Worm (Caenorhabditis elegans): ENCODE results near the gene T28A11.22.

DNA sequence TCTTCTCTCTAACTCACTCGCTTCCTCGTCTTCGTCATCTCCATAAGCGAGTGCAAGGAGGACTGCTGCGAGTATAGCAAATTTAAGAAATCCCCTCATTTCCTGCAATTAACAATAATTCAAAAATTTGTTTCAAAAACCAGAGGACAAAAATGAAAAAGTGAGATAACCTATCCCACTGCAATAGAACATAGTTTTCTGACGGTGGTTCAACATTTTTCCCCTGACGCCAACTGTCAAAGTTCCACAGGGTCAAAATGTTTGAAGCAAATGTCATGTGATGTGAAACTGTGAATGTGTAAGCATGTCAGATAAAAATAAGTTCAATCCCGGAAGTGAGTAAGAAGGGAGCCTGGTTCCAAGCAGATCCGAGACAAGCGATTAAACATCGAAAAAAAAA lies 12.0 kb downstream of the T28A11.22 start, which contains the start of gene T28A11.19:
- TF ChIP-seq nhr-25 (tag; optimal IDR thresholded peaks at IDR 0.05) (no peak), aly-2 (tag; optimal IDR thresholded peaks at IDR 0.05) (no peak), skn-1 (tag; optimal IDR thresholded peaks at IDR 0.05) (no peak), elt-3 (tag; optimal IDR thresholded peaks at IDR 0.05) (no peak), fkh-10 (GFP tag; optimal IDR thresholded peaks at IDR 0.05) (no peak), ama-1 (optimal IDR thresholded peaks at IDR 0.05) (no peak), nhr-28 (tag; optimal IDR thresholded peaks at IDR 0.05) (no peak), snpc-4 (tag; optimal IDR thresholded peaks at IDR 0.05) (no peak), jun-1 (tag; optimal IDR thresholded peaks at IDR 0.05) (no peak), ztf-11 (tag; optimal IDR thresholded peaks at IDR 0.05) (no peak)

Measured in whole organism, L3 larva.